Fruit fly (Drosophila melanogaster) whole organism, prepupa: Measurements from ENCODE around the gene TpnC25D.

Experiments used
- CG10631 ChIP-seq: fragments of 200-800 bp; sonication (Bioruptor generic); optimal IDR thresholded peaks from 2 replicates; lab custom pipeline; 2016; ENCODE audit warnings: missing biosample characterization, missing genetic modification characterization
- CG11294 ChIP-seq: fragments of 200-800 bp; sonication (Bioruptor generic); IDR thresholded peaks from 2 replicates; pipeline ENCODE4 v1.3.6; 2022; ENCODE audit warnings: missing biosample characterization, missing genetic modification characterization
- CG11762 ChIP-seq: fragments of 200-800 bp; sonication (Bioruptor generic); optimal IDR thresholded peaks from 3 replicates; lab custom pipeline; 2016; ENCODE audit warnings: missing biosample characterization, missing genetic modification characterization; ENCODE audit not compliant: insufficient read depth
- CG11902 ChIP-seq: fragments of 200-800 bp; sonication (Bioruptor generic); optimal IDR thresholded peaks from 3 replicates; lab custom pipeline; 2016; ENCODE audit warnings: missing biosample characterization, missing genetic modification characterization
- CG15336 ChIP-seq: fragments of 200-800 bp; sonication (Bioruptor generic); IDR thresholded peaks from 2 replicates; pipeline ENCODE4 v1.3.6; 2022; ENCODE audit warnings: missing biosample characterization, missing genetic modification characterization
- CG1621 ChIP-seq: fragments of 200-800 bp; sonication (Bioruptor generic); optimal IDR thresholded peaks from 3 replicates; lab custom pipeline; 2018; ENCODE audit warnings: missing biosample characterization, mild to moderate bottlenecking, missing genetic modification characterization
- CG31627 ChIP-seq: fragments of 200-800 bp; sonication (Bioruptor generic); optimal IDR thresholded peaks from 3 replicates; lab custom pipeline; 2016; ENCODE audit warnings: missing biosample characterization, missing genetic modification characterization
- CG32006 ChIP-seq: fragments of 200-800 bp; sonication (Bioruptor generic); optimal IDR thresholded peaks from 3 replicates; lab custom pipeline; 2017; ENCODE audit warnings: missing biosample characterization, mild to moderate bottlenecking, missing genetic modification characterization
- CG3919 ChIP-seq: fragments of 200-800 bp; sonication (Bioruptor generic); optimal IDR thresholded peaks from 3 replicates; lab custom pipeline; 2016; ENCODE audit warnings: missing biosample characterization, missing genetic modification characterization
- CG4318 ChIP-seq: fragments of 200-800 bp; sonication (Bioruptor generic); optimal IDR thresholded peaks from 3 replicates; lab custom pipeline; 2017; ENCODE audit warnings: missing biosample characterization, mild to moderate bottlenecking, missing genetic modification characterization
- CG6163 ChIP-seq: fragments of 200-800 bp; sonication (Bioruptor generic); IDR thresholded peaks from 3 replicates; pipeline ENCODE4 v1.3.6; 2022; ENCODE audit warnings: missing biosample characterization, missing genetic modification characterization
- CG6276 ChIP-seq: fragments of 200-800 bp; sonication (Bioruptor generic); optimal IDR thresholded peaks from 2 replicates; lab custom pipeline; 2017; ENCODE audit warnings: missing biosample characterization, mild to moderate bottlenecking, missing genetic modification characterization
- CG6792 ChIP-seq: fragments of 200-800 bp; sonication (Bioruptor generic); optimal IDR thresholded peaks from 3 replicates; lab custom pipeline; 2016; ENCODE audit warnings: missing biosample characterization, missing genetic modification characterization
- CG7368 ChIP-seq: fragments of 200-800 bp; sonication (Bioruptor generic); optimal IDR thresholded peaks from 3 replicates; lab custom pipeline; 2016; ENCODE audit warnings: missing biosample characterization, missing genetic modification characterization
- CG8119 ChIP-seq: fragments of 200-800 bp; sonication (Bioruptor generic); IDR thresholded peaks from 3 replicates; pipeline ENCODE4 v1.3.6; 2022; ENCODE audit warnings: missing biosample characterization, missing genetic modification characterization
- CG9139 ChIP-seq: fragments of 200-800 bp; sonication (Bioruptor generic); optimal IDR thresholded peaks from 3 replicates; lab custom pipeline; 2017; ENCODE audit warnings: missing biosample characterization, mild to moderate bottlenecking, missing genetic modification characterization
- Eip75B ChIP-seq: fragments of 200-800 bp; sonication (Bioruptor generic); optimal IDR thresholded peaks from 3 replicates; lab custom pipeline; 2016; ENCODE audit warnings: missing biosample characterization, missing genetic modification characterization
- Ets21C ChIP-seq: fragments of 200-800 bp; sonication (Bioruptor generic); optimal IDR thresholded peaks from 3 replicates; lab custom pipeline; 2016; ENCODE audit warnings: missing biosample characterization, missing genetic modification characterization
- Ets96B ChIP-seq: fragments of 200-800 bp; optimal IDR thresholded peaks from 2 replicates; lab custom pipeline; 2019; ENCODE audit warnings: missing biosample characterization, mild to moderate bottlenecking, missing genetic modification characterization, moderate library complexity
- Gug ChIP-seq: fragments of 200-800 bp; sonication (Bioruptor generic); IDR thresholded peaks from 2 replicates; pipeline ENCODE4 v1.3.6; 2022; ENCODE audit warnings: missing biosample characterization, missing genetic modification characterization
- Hr4 ChIP-seq: fragments of 200-800 bp; sonication (Bioruptor generic); optimal IDR thresholded peaks from 3 replicates; lab custom pipeline; 2016; ENCODE audit warnings: missing biosample characterization, missing genetic modification characterization
- Lpt ChIP-seq: fragments of 200-800 bp; sonication (Bioruptor generic); optimal IDR thresholded peaks from 3 replicates; lab custom pipeline; 2016; ENCODE audit warnings: missing biosample characterization, missing genetic modification characterization
- Met ChIP-seq: fragments of 200-800 bp; sonication (Bioruptor generic); optimal IDR thresholded peaks from 3 replicates; lab custom pipeline; 2016; ENCODE audit warnings: missing biosample characterization, missing genetic modification characterization
- OdsH ChIP-seq: fragments of 200-800 bp; sonication (Bioruptor generic); optimal IDR thresholded peaks from 3 replicates; lab custom pipeline; 2016; ENCODE audit warnings: missing biosample characterization, missing genetic modification characterization
- Smox ChIP-seq: fragments of 200-800 bp; sonication (Bioruptor generic); optimal IDR thresholded peaks from 3 replicates; lab custom pipeline; 2016; ENCODE audit warnings: missing biosample characterization, missing genetic modification characterization
- Sox102F ChIP-seq: fragments of 200-800 bp; sonication (Bioruptor generic); optimal IDR thresholded peaks from 2 replicates; lab custom pipeline; 2016; ENCODE audit warnings: missing biosample characterization, mild to moderate bottlenecking, missing genetic modification characterization
- Sox14 ChIP-seq: fragments of 200-800 bp; sonication (Bioruptor generic); optimal IDR thresholded peaks from 3 replicates; lab custom pipeline; 2016; ENCODE audit warnings: missing biosample characterization, missing genetic modification characterization
- Sox15 ChIP-seq: fragments of 200-800 bp; sonication (Bioruptor generic); optimal IDR thresholded peaks from 3 replicates; lab custom pipeline; 2016; ENCODE audit warnings: missing biosample characterization, missing genetic modification characterization
- achi ChIP-seq: fragments of 200-800 bp; sonication (Bioruptor generic); optimal IDR thresholded peaks from 3 replicates; lab custom pipeline; 2016; ENCODE audit warnings: missing biosample characterization, missing genetic modification characterization
- acj6 ChIP-seq: fragments of 200-800 bp; sonication (Bioruptor generic); optimal IDR thresholded peaks from 3 replicates; lab custom pipeline; 2016; ENCODE audit warnings: missing biosample characterization, missing genetic modification characterization
- cyc ChIP-seq: fragments of 200-800 bp; sonication (Bioruptor generic); optimal IDR thresholded peaks from 3 replicates; lab custom pipeline; 2016; ENCODE audit warnings: missing biosample characterization, missing genetic modification characterization
- dac ChIP-seq: fragments of 200-800 bp; sonication (Bioruptor generic); optimal IDR thresholded peaks from 2 replicates; lab custom pipeline; 2017; ENCODE audit warnings: missing biosample characterization, mild to moderate bottlenecking, missing genetic modification characterization
- dsx ChIP-seq: fragments of 200-800 bp; optimal IDR thresholded peaks from 3 replicates; lab custom pipeline; 2019; ENCODE audit warnings: missing biosample characterization, mild to moderate bottlenecking, missing genetic modification characterization, moderate library complexity; ENCODE audit not compliant: poor library complexity, severe bottlenecking
- eg ChIP-seq: fragments of 200-800 bp; sonication (Bioruptor generic); IDR thresholded peaks from 3 replicates; pipeline ENCODE4 v1.3.6; 2022; ENCODE audit warnings: missing biosample characterization, missing genetic modification characterization
- esn ChIP-seq: fragments of 200-800 bp; sonication (Bioruptor generic); optimal IDR thresholded peaks from 2 replicates; lab custom pipeline; 2016; ENCODE audit warnings: missing biosample characterization, mild to moderate bottlenecking, missing genetic modification characterization, moderate library complexity
- fd85E ChIP-seq: fragments of 200-800 bp; sonication (Bioruptor generic); optimal IDR thresholded peaks from 3 replicates; lab custom pipeline; 2016; ENCODE audit warnings: missing biosample characterization, missing genetic modification characterization
- lz ChIP-seq: fragments of 200-800 bp; sonication (Bioruptor generic); optimal IDR thresholded peaks from 3 replicates; lab custom pipeline; 2016; ENCODE audit warnings: missing biosample characterization, missing genetic modification characterization
- net ChIP-seq: fragments of 200-800 bp; sonication (Bioruptor generic); optimal IDR thresholded peaks from 3 replicates; lab custom pipeline; 2016; ENCODE audit warnings: missing biosample characterization, missing genetic modification characterization
- pdm3 ChIP-seq: fragments of 200-800 bp; sonication (Bioruptor generic); optimal IDR thresholded peaks from 3 replicates; lab custom pipeline; 2016; ENCODE audit warnings: missing biosample characterization, missing genetic modification characterization
- salr ChIP-seq, 2 experiments: fragments of 200-800 bp; sonication (Bioruptor generic); optimal IDR thresholded peaks; 3 replicates each; lab custom pipeline; 2016 to 2018; ENCODE audit warnings: missing biosample characterization in 2 of 2, missing genetic modification characterization in 2 of 2, mild to moderate bottlenecking in 1 of 2
- ss ChIP-seq, 2 experiments: fragments of 200-800 bp; sonication (Bioruptor generic); optimal IDR thresholded peaks; 2 replicates in 1 of 2; 3 replicates in 1 of 2; lab custom pipeline; 2017 to 2018; ENCODE audit warnings: mild to moderate bottlenecking in 2 of 2, missing biosample characterization in 2 of 2, missing genetic modification characterization in 2 of 2, moderate library complexity in 1 of 2
- topi ChIP-seq: fragments of 200-800 bp; sonication (Bioruptor generic); optimal IDR thresholded peaks from 3 replicates; lab custom pipeline; 2016; ENCODE audit warnings: missing biosample characterization, missing genetic modification characterization
- vri ChIP-seq: fragments of 200-800 bp; sonication (Bioruptor generic); optimal IDR thresholded peaks from 3 replicates; lab custom pipeline; 2016; ENCODE audit warnings: missing biosample characterization, mild to moderate bottlenecking, missing genetic modification characterization

Gene TpnC25D

dm6 chr2L:5225547-5226213 lies 9.2 kb downstream of the TpnC25D start:
- peak; percentile 7 for TF ChIP-seq CG6792
- TF ChIP-seq CG15336 (GFP tag; lab: Robert Waterston, UW) = peak; percentile 84
- peak; percentile 66; the same call in 2 of the 3 replicates for TF ChIP-seq CG6163 (GFP tag; lab: Robert Waterston, UW)
- peak; percentile 46 for TF ChIP-seq acj6
- TF ChIP-seq lz (GFP tag; lab: Kevin White, UChicago) = peak; percentile 40
- peak; percentile 16 for TF ChIP-seq CG10631
- peak in 1 of 2 experiments; percentile 4 for TF ChIP-seq salr (GFP tag; optimal IDR thresholded peaks at IDR 0.05; lab: Kevin White, UChicago)
- TF ChIP-seq Lpt (GFP tag; lab: Kevin White, UChicago) = peak; percentile 38
- no peak for TF ChIP-seq Eip75B (GFP tag; lab: Kevin White, UChicago)
- peak; percentile 55 for TF ChIP-seq OdsH (GFP tag; lab: Kevin White, UChicago)
- peak; percentile 27 for TF ChIP-seq achi (GFP tag; lab: Kevin White, UChicago)
- peak; percentile 47; the same call in 1 of the 2 replicates for TF ChIP-seq CG11294 (GFP tag; lab: Robert Waterston, UW)
- TF ChIP-seq Sox102F (GFP tag; lab: Kevin White, UChicago) = peak; percentile 6
- peak; percentile 64 for TF ChIP-seq CG32006 (GFP tag; lab: Kevin White, UChicago)
- TF ChIP-seq esn (GFP tag; lab: Kevin White, UChicago) = peak; percentile 53
- TF ChIP-seq fd85E (GFP tag; lab: Kevin White, UChicago) = no peak
- TF ChIP-seq ss (GFP tag; optimal IDR thresholded peaks at IDR 0.05; lab: Kevin White, UChicago) = no peak
- TF ChIP-seq Smox = no peak
- TF ChIP-seq eg = peak; percentile 86
- peak; percentile 27 for TF ChIP-seq cyc
- TF ChIP-seq Sox14 = peak; percentile 34
- TF ChIP-seq CG6276 = peak; percentile 32
- TF ChIP-seq Met (GFP tag; lab: Kevin White, UChicago) = peak; percentile 48
- TF ChIP-seq CG7368 = no peak
- TF ChIP-seq vri (GFP tag; lab: Kevin White, UChicago) = peak; percentile 12
- TF ChIP-seq CG1621 (tag; lab: Kevin White, UChicago) = no peak
- TF ChIP-seq pdm3 (GFP tag; lab: Kevin White, UChicago) = peak; percentile 49
- TF ChIP-seq CG11762 (GFP tag; lab: Kevin White, UChicago) = no peak
- TF ChIP-seq CG8119 (GFP tag; lab: Robert Waterston, UW) = peak; percentile 79
- peak; percentile 57 for TF ChIP-seq Gug (GFP tag; lab: Robert Waterston, UW)
- no peak for TF ChIP-seq Sox15 (GFP tag; lab: Kevin White, UChicago)
- no peak for TF ChIP-seq Ets96B (tag; lab: Kevin White, UChicago)
- peak; percentile 53 for TF ChIP-seq CG31627 (GFP tag; lab: Kevin White, UChicago)
- peak; percentile 34 for TF ChIP-seq CG3919 (GFP tag; lab: Kevin White, UChicago)
- peak; percentile 75 for TF ChIP-seq Hr4 (GFP tag; lab: Kevin White, UChicago)
- peak; percentile 26 for TF ChIP-seq net (GFP tag; lab: Kevin White, UChicago)
- TF ChIP-seq CG9139 = no peak
- peak; percentile 28 for TF ChIP-seq topi (GFP tag; lab: Kevin White, UChicago)
- TF ChIP-seq CG11902 = no peak
- TF ChIP-seq CG4318 = peak; percentile 26
- peak; percentile 9 for TF ChIP-seq Ets21C
- no peak for TF ChIP-seq dac (GFP tag; lab: Kevin White, UChicago)
- no peak for TF ChIP-seq dsx (GFP tag; lab: Kevin White, UChicago)
